Worm (Caenorhabditis elegans) whole organism, L3 larva: ENCODE results near the gene F58A6.1.

Source experiments
- R02D3.7 ChIP-seq: fragments of 150-350 bp; optimal IDR thresholded peaks from 2 replicates; lab custom pipeline; 2014; ENCODE audit warnings: missing biosample characterization, missing genetic modification characterization
- ZK546.5 ChIP-seq: sonication (generic microtip); optimal IDR thresholded peaks from 2 replicates; lab custom pipeline; 2017; ENCODE audit warnings: missing biosample characterization, missing genetic modification characterization
- aly-2 ChIP-seq: fragments of 150-350 bp; optimal IDR thresholded peaks from 2 replicates; lab custom pipeline; 2014; ENCODE audit warnings: missing biosample characterization, missing genetic modification characterization
- ceh-16 ChIP-seq: sonication (generic microtip); optimal IDR thresholded peaks from 2 replicates; lab custom pipeline; 2017; ENCODE audit warnings: missing biosample characterization, missing genetic modification characterization
- ceh-28 ChIP-seq: fragments of 150-350 bp; optimal IDR thresholded peaks from 2 replicates; lab custom pipeline; 2014; ENCODE audit warnings: missing biosample characterization, missing genetic modification reagents, missing genetic modification characterization
- ceh-82 ChIP-seq: fragments of 150-350 bp; optimal IDR thresholded peaks from 2 replicates; lab custom pipeline; 2014; ENCODE audit warnings: missing biosample characterization, missing genetic modification characterization
- ceh-9 ChIP-seq: sonication (generic microtip); optimal IDR thresholded peaks from 2 replicates; lab custom pipeline; 2018; ENCODE audit warnings: missing biosample characterization, missing genetic modification characterization
- egl-27 ChIP-seq: sonication (generic microtip); optimal IDR thresholded peaks from 4 replicates; lab custom pipeline; 2017; ENCODE audit warnings: missing biosample characterization, missing genetic modification reagents, missing genetic modification characterization
- egl-5 ChIP-seq: fragments of 150-350 bp; optimal IDR thresholded peaks from 2 replicates; lab custom pipeline; 2017; ENCODE audit warnings: missing biosample characterization, missing genetic modification reagents, missing genetic modification characterization, inconsistent platforms
- elt-1 ChIP-seq: fragments of 150-350 bp; optimal IDR thresholded peaks from 2 replicates; lab custom pipeline; 2014; ENCODE audit warnings: missing biosample characterization, missing genetic modification characterization
- elt-2 ChIP-seq: sonication (generic microtip); optimal IDR thresholded peaks from 2 replicates; lab custom pipeline; 2016; ENCODE audit warnings: missing genetic modification reagents, mild to moderate bottlenecking, missing genetic modification characterization, missing compliant biosample characterization
- elt-3 ChIP-seq, 3 experiments: fragments of 150-350 bp in 1 of 3; sonication (generic microtip) in 2 of 3; optimal IDR thresholded peaks; 2 replicates in 2 of 3; 4 replicates in 1 of 3; lab custom pipeline; 2014 to 2017; ENCODE audit warnings: missing biosample characterization in 3 of 3, missing genetic modification characterization in 3 of 3
- eor-1 ChIP-seq, 2 experiments: fragments of 150-350 bp; optimal IDR thresholded peaks; 2 replicates each; lab custom pipeline; 2014 to 2018; ENCODE audit warnings: missing biosample characterization in 2 of 2, missing genetic modification characterization in 2 of 2
- fos-1 ChIP-seq: fragments of 150-350 bp; optimal IDR thresholded peaks from 2 replicates; lab custom pipeline; 2014; ENCODE audit warnings: missing biosample characterization, missing genetic modification characterization
- jun-1 ChIP-seq: fragments of 150-350 bp; optimal IDR thresholded peaks from 2 replicates; lab custom pipeline; 2014; ENCODE audit warnings: missing biosample characterization, missing genetic modification reagents, missing genetic modification characterization
- lin-39 ChIP-seq: fragments of 150-350 bp; optimal IDR thresholded peaks from 2 replicates; lab custom pipeline; 2018; ENCODE audit warnings: missing biosample characterization, missing genetic modification reagents, missing genetic modification characterization
- lsy-12 ChIP-seq: sonication (generic microtip); optimal IDR thresholded peaks from 2 replicates; lab custom pipeline; 2016; ENCODE audit warnings: mild to moderate bottlenecking, missing genetic modification characterization, missing compliant biosample characterization
- mdl-1 ChIP-seq: fragments of 150-350 bp; optimal IDR thresholded peaks from 2 replicates; lab custom pipeline; 2014; ENCODE audit warnings: missing biosample characterization, missing genetic modification characterization
- mml-1 ChIP-seq: fragments of 150-350 bp; sonication (generic microtip); optimal IDR thresholded peaks from 3 replicates; lab custom pipeline; 2014; ENCODE audit warnings: missing biosample characterization, missing genetic modification characterization
- nhr-11 ChIP-seq: fragments of 150-350 bp; optimal IDR thresholded peaks from 2 replicates; lab custom pipeline; 2014; ENCODE audit warnings: missing biosample characterization, missing genetic modification characterization
- nhr-23 ChIP-seq: fragments of 150-350 bp; optimal IDR thresholded peaks from 2 replicates; lab custom pipeline; 2014; ENCODE audit warnings: missing biosample characterization, missing genetic modification reagents, missing genetic modification characterization
- nhr-25 ChIP-seq: sonication (generic microtip); optimal IDR thresholded peaks from 2 replicates; lab custom pipeline; 2017; ENCODE audit warnings: missing biosample characterization, missing genetic modification characterization
- nhr-28 ChIP-seq: fragments of 150-350 bp; optimal IDR thresholded peaks from 2 replicates; lab custom pipeline; 2014; ENCODE audit warnings: missing biosample characterization, missing genetic modification characterization
- nhr-43 ChIP-seq: sonication (generic microtip); optimal IDR thresholded peaks from 2 replicates; lab custom pipeline; 2016; ENCODE audit warnings: mild to moderate bottlenecking, missing genetic modification characterization, missing compliant biosample characterization; ENCODE audit not compliant: poor library complexity, severe bottlenecking
- nhr-67 ChIP-seq: fragments of 150-350 bp; optimal IDR thresholded peaks from 2 replicates; lab custom pipeline; 2014; ENCODE audit warnings: missing biosample characterization, missing genetic modification characterization
- nhr-76 ChIP-seq: fragments of 150-350 bp; sonication (generic microtip); optimal IDR thresholded peaks from 5 replicates; lab custom pipeline; 2014; ENCODE audit warnings: missing biosample characterization, missing genetic modification characterization
- nhr-77 ChIP-seq: fragments of 150-350 bp; optimal IDR thresholded peaks from 2 replicates; lab custom pipeline; 2014; ENCODE audit warnings: missing biosample characterization, missing genetic modification characterization
- pha-4 ChIP-seq: fragments of 150-350 bp; optimal IDR thresholded peaks from 2 replicates; lab custom pipeline; 2014; ENCODE audit warnings: missing biosample characterization, missing genetic modification reagents, missing genetic modification characterization
- pqm-1 ChIP-seq: fragments of 150-350 bp; optimal IDR thresholded peaks from 2 replicates; lab custom pipeline; 2017; ENCODE audit warnings: missing biosample characterization, missing genetic modification characterization, inconsistent platforms
- sea-2 ChIP-seq: fragments of 150-350 bp; sonication (generic microtip); optimal IDR thresholded peaks from 4 replicates; lab custom pipeline; 2014; ENCODE audit warnings: missing biosample characterization, missing genetic modification reagents, missing genetic modification characterization
- snpc-4 ChIP-seq: fragments of 150-350 bp; optimal IDR thresholded peaks from 2 replicates; lab custom pipeline; 2014; ENCODE audit warnings: missing biosample characterization, missing genetic modification characterization
- tbx-2 ChIP-seq: sonication (generic microtip); optimal IDR thresholded peaks from 2 replicates; lab custom pipeline; 2016; ENCODE audit warnings: mild to moderate bottlenecking, missing genetic modification characterization, missing compliant biosample characterization
- unc-39 ChIP-seq: sonication (generic microtip); optimal IDR thresholded peaks from 4 replicates; lab custom pipeline; 2017; ENCODE audit warnings: missing biosample characterization, missing genetic modification characterization
- unc-62 ChIP-seq: fragments of 150-350 bp; sonication (generic microtip); optimal IDR thresholded peaks from 4 replicates; lab custom pipeline; 2014; ENCODE audit warnings: missing biosample characterization, missing genetic modification reagents, missing genetic modification characterization
- zag-1 ChIP-seq: fragments of 150-350 bp; optimal IDR thresholded peaks from 2 replicates; lab custom pipeline; 2014; ENCODE audit warnings: missing biosample characterization, missing genetic modification characterization
- ztf-11 ChIP-seq: fragments of 150-350 bp; optimal IDR thresholded peaks from 2 replicates; lab custom pipeline; 2014; ENCODE audit warnings: missing biosample characterization, missing genetic modification characterization

The F58A6.1 gene

ce11 chrII:5131800-5132199, 10.9 kb upstream of the F58A6.1 start:
- TF ChIP-seq ceh-9 (tag; lab: Kevin White, UChicago): no peak

ce11 chrII:5136296-5136767, 6.4 kb upstream of the F58A6.1 start, which contains the start of gene F58A6.2:
Gene F58A6.2, plus strand, starts transcription at chrII:5136717.
- no peak for TF ChIP-seq R02D3.7 (tag; lab: Kevin White, UChicago)
- TF ChIP-seq pha-4 (tag; lab: Kevin White, UChicago): no peak
- TF ChIP-seq lin-39 (tag; lab: Kevin White, UChicago): no peak
- TF ChIP-seq ceh-28 (tag; lab: Kevin White, UChicago): no peak
- TF ChIP-seq ZK546.5 (tag; lab: Kevin White, UChicago): no peak
- TF ChIP-seq nhr-43 (tag; lab: Kevin White, UChicago): no peak
- no peak for TF ChIP-seq nhr-77 (tag; lab: Kevin White, UChicago)
- no peak for TF ChIP-seq fos-1 (tag; lab: Kevin White, UChicago)
- no peak for TF ChIP-seq elt-3 (tag; optimal IDR thresholded peaks at IDR 0.05; lab: Kevin White, UChicago)
- no peak for TF ChIP-seq nhr-11 (tag; lab: Kevin White, UChicago)
- TF ChIP-seq zag-1 (tag; lab: Kevin White, UChicago): no peak
- TF ChIP-seq egl-27: no peak
- TF ChIP-seq pqm-1 (tag; lab: Kevin White, UChicago): no peak

- peak; percentile 89 for TF ChIP-seq pqm-1 (tag; lab: Kevin White, UChicago)
- no peak for TF ChIP-seq elt-3 (tag; optimal IDR thresholded peaks at IDR 0.05; lab: Kevin White, UChicago)
- TF ChIP-seq unc-39: no peak
- TF ChIP-seq egl-5 (tag; lab: Kevin White, UChicago): no peak
- TF ChIP-seq pha-4 (tag; lab: Kevin White, UChicago): no peak
- TF ChIP-seq elt-2: peak; percentile 98
- no peak for TF ChIP-seq ztf-11 (tag; lab: Kevin White, UChicago)
- TF ChIP-seq nhr-28 (tag; lab: Kevin White, UChicago): no peak
- no peak for TF ChIP-seq ceh-82 (tag; lab: Kevin White, UChicago)
- TF ChIP-seq nhr-76 (tag; lab: Kevin White, UChicago): no peak
- TF ChIP-seq nhr-25 (tag; lab: Kevin White, UChicago): peak; percentile 64
- TF ChIP-seq fos-1 (tag; lab: Kevin White, UChicago): no peak
- TF ChIP-seq nhr-43 (tag; lab: Kevin White, UChicago): peak; percentile 44
- TF ChIP-seq jun-1: peak; percentile 20
- no peak for TF ChIP-seq unc-62
- TF ChIP-seq nhr-67: no peak
- no peak for TF ChIP-seq lin-39 (tag; lab: Kevin White, UChicago)
- TF ChIP-seq tbx-2: no peak
- TF ChIP-seq snpc-4 (tag; lab: Kevin White, UChicago): no peak
- peak; percentile 28 for TF ChIP-seq mdl-1
- TF ChIP-seq elt-1 (tag; lab: Kevin White, UChicago): no peak
- no peak for TF ChIP-seq sea-2 (GFP tag; lab: Kevin White, UChicago)
These were observed 689 bp upstream of the F58A6.1 start, which contains the start of gene nas-29 for ce11 chrII:5141945-5142514. Gene nas-29, minus strand, starts transcription at chrII:5142036.

ce11 chrII:5148349-5148748, 5.6 kb downstream of the F58A6.1 start, which contains the start of gene F58A6.5:
Gene F58A6.5, minus strand, starts transcription at chrII:5148449.
- no peak for TF ChIP-seq unc-62
- TF ChIP-seq pqm-1 (tag; lab: Kevin White, UChicago): no peak
- no peak for TF ChIP-seq lsy-12 (tag; lab: Kevin White, UChicago)
- no peak for TF ChIP-seq zag-1 (tag; lab: Kevin White, UChicago)
- TF ChIP-seq R02D3.7 (tag; lab: Kevin White, UChicago): no peak
- TF ChIP-seq aly-2 (tag; lab: Kevin White, UChicago): no peak
- no peak for TF ChIP-seq nhr-23
- no peak for TF ChIP-seq ceh-16 (tag; lab: Kevin White, UChicago)
- TF ChIP-seq ztf-11 (tag; lab: Kevin White, UChicago): no peak
- no peak for TF ChIP-seq eor-1 (tag; optimal IDR thresholded peaks at IDR 0.05; lab: Kevin White, UChicago)
- TF ChIP-seq nhr-28 (tag; lab: Kevin White, UChicago): no peak
- TF ChIP-seq mml-1: no peak
- TF ChIP-seq elt-1 (tag; lab: Kevin White, UChicago): no peak
- TF ChIP-seq ceh-82 (tag; lab: Kevin White, UChicago): no peak
- no peak for TF ChIP-seq egl-27
